Fruit fly (Drosophila melanogaster) whole organism, embryonic: ENCODE results near the gene CG31459.
A peak's percentile ranks its signal among the peaks of the same experiment; 100 is the strongest.

ENCODE experiments used
- CG11085 ChIP-seq: fragments of 200-800 bp; sonication (Bioruptor generic); IDR thresholded peaks from 2 replicates; pipeline ENCODE4 v1.3.6; 2022; ENCODE audit warnings: missing biosample characterization, missing genetic modification characterization
- CG15269 ChIP-seq: fragments of 200-800 bp; sonication (Bioruptor generic); optimal IDR thresholded peaks from 2 replicates; lab custom pipeline; 2018; ENCODE audit warnings: missing biosample characterization, mild to moderate bottlenecking, missing genetic modification characterization, moderate library complexity
- CG18011 ChIP-seq: fragments of 200-800 bp; sonication (Bioruptor generic); optimal IDR thresholded peaks from 2 replicates; lab custom pipeline; 2017; ENCODE audit warnings: missing biosample characterization, missing genetic modification characterization, mild to moderate bottlenecking, moderate library complexity, missing genotype
- CG2712 ChIP-seq: fragments of 200-800 bp; optimal IDR thresholded peaks from 3 replicates; lab custom pipeline; 2019; ENCODE audit warnings: missing biosample characterization, mild to moderate bottlenecking, missing genetic modification characterization, moderate library complexity
- CG7987 ChIP-seq: fragments of 200-800 bp; sonication (Bioruptor generic); optimal IDR thresholded peaks from 2 replicates; lab custom pipeline; 2018; ENCODE audit warnings: missing biosample characterization, mild to moderate bottlenecking, missing genetic modification characterization, moderate library complexity
- CG8290 ChIP-seq, 3 experiments: fragments of 200-800 bp; sonication (Bioruptor generic); optimal IDR thresholded peaks; 2 replicates each; lab custom pipeline; 2016 to 2019; ENCODE audit warnings: missing biosample characterization in 3 of 3, missing genetic modification characterization in 3 of 3, mild to moderate bottlenecking in 2 of 3, moderate library complexity in 1 of 3
- CG8924 ChIP-seq: fragments of 200-800 bp; optimal IDR thresholded peaks from 3 replicates; lab custom pipeline; 2019; ENCODE audit warnings: missing biosample characterization, mild to moderate bottlenecking, missing genetic modification characterization, moderate library complexity
- CG9797 ChIP-seq: fragments of 200-800 bp; sonication (Bioruptor generic); optimal IDR thresholded peaks from 3 replicates; lab custom pipeline; 2018; ENCODE audit warnings: missing biosample characterization, mild to moderate bottlenecking, missing genetic modification characterization
- Mad ChIP-seq: fragments of 200-800 bp; sonication (Bioruptor generic); optimal IDR thresholded peaks from 2 replicates; lab custom pipeline; 2016; ENCODE audit warnings: missing biosample characterization, missing genetic modification characterization
- NFAT ChIP-seq: fragments of 200-800 bp; sonication (Bioruptor generic); IDR thresholded peaks from 2 replicates; pipeline ENCODE4 v1.3.6; 2022; ENCODE audit warnings: missing biosample characterization, missing genetic modification characterization
- Poxn ChIP-seq: fragments of 200-800 bp; sonication (Bioruptor generic); IDR thresholded peaks from 2 replicates; pipeline ENCODE4 v1.3.6; 2022; ENCODE audit warnings: missing biosample characterization, missing genetic modification characterization
- lola ChIP-seq, 3 experiments: fragments of >200 bp in 2 of 3; fragments of 200-800 bp in 1 of 3; sonication (Bioruptor generic) in 1 of 3; optimal IDR thresholded peaks; 2 replicates each; lab custom pipeline; 2017 to 2019; ENCODE audit warnings: missing biosample characterization in 3 of 3, missing genetic modification characterization in 3 of 3, mild to moderate bottlenecking in 1 of 3, moderate library complexity in 1 of 3
- p53 ChIP-seq: fragments of 200-800 bp; sonication (Bioruptor generic); optimal IDR thresholded peaks from 2 replicates; lab custom pipeline; 2016; ENCODE audit warnings: missing biosample characterization, missing genetic modification characterization
- sob ChIP-seq: fragments of 200-800 bp; sonication (Bioruptor generic); IDR thresholded peaks from 2 replicates; pipeline ENCODE4 v1.3.6; 2022; ENCODE audit warnings: missing biosample characterization, missing genetic modification characterization

dm6 chr3R:19803539-19803938 is 37.1 kb upstream of the CG31459 start:
- TF ChIP-seq Poxn (GFP tag; lab: Robert Waterston, UW) (no peak), sob (GFP tag; lab: Robert Waterston, UW) (no peak), CG8924 (tag; lab: Kevin White, UChicago) (no peak), CG11085 (GFP tag; lab: Robert Waterston, UW) (no peak), p53 (no peak), Mad (GFP tag; lab: Kevin White, UChicago) (no peak), CG7987 (GFP tag; lab: Kevin White, UChicago) (no peak), CG15269 (tag; lab: Kevin White, UChicago) (peak; percentile 8), NFAT (no peak), CG9797 (GFP tag; lab: Kevin White, UChicago) (no peak), lola (GFP tag; optimal IDR thresholded peaks at IDR 0.05; lab: Kevin White, UChicago) (no peak), CG8290 (GFP tag; optimal IDR thresholded peaks at IDR 0.05; lab: Kevin White, UChicago) (no peak), CG8290 (tag; optimal IDR thresholded peaks at IDR 0.05; lab: Kevin White, UChicago) (no peak), CG2712 (tag; lab: Kevin White, UChicago) (no peak), CG18011 (GFP tag; lab: Kevin White, UChicago) (no peak)
